Fruit fly (Drosophila melanogaster) whole organism, pupa: ENCODE measurements around the gene spel1.
A peak's percentile ranks its signal among the peaks of the same experiment; 100 is the strongest.

ENCODE experiments used
- CG14655 ChIP-seq: fragments of 200-800 bp; sonication (Bioruptor generic); optimal IDR thresholded peaks from 3 replicates; lab custom pipeline; 2017; ENCODE audit warnings: mild to moderate bottlenecking, missing biosample characterization, missing genetic modification reagents, missing genetic modification characterization
- CG15710 ChIP-seq: fragments of 200-800 bp; sonication (Bioruptor generic); optimal IDR thresholded peaks from 2 replicates; lab custom pipeline; 2018; ENCODE audit warnings: missing biosample characterization, mild to moderate bottlenecking, missing genetic modification characterization, moderate library complexity
- EcR ChIP-seq: fragments of 200-800 bp; sonication (Bioruptor generic); optimal IDR thresholded peaks from 3 replicates; lab custom pipeline; 2019; ENCODE audit warnings: missing biosample characterization, missing genetic modification characterization, mild to moderate bottlenecking, moderate library complexity, missing genetic modification reagents
- Pif1A ChIP-seq: fragments of 200-800 bp; sonication (Bioruptor generic); optimal IDR thresholded peaks from 3 replicates; lab custom pipeline; 2016; ENCODE audit warnings: missing biosample characterization, missing genetic modification characterization

DNA sequence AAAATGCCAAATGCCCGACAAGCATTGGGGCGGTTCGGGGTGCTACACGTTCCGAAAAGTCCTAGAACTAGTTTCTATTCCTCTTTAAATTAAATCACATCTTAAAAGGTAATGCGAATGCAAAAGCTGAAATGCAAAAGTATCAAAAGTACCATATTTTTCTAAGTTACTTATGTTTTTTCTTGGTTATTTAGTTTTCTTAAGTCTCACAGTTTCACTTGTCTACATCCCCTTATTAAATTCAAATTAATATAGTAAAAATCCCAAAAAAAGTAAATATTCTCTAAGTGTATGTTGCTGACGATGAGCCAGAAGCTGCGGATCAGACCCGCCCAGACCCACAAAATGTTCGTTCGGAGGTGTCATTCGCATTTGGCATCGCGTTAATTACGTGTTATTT lies 38.8 kb downstream of the spel1 start:
- TF ChIP-seq CG15710 (tag; lab: Kevin White, UChicago) (peak; percentile 1), CG14655 (peak; percentile 55), EcR (GFP tag; lab: Kevin White, UChicago) (no peak), Pif1A (GFP tag; lab: Kevin White, UChicago) (no peak)
